Worm (Caenorhabditis elegans): Measurements from ENCODE around the gene C23H3.2.

- no peak for TF ChIP-seq ama-1 (optimal IDR thresholded peaks at IDR 0.05)
- no peak for TF ChIP-seq ceh-36 (tag; optimal IDR thresholded peaks at IDR 0.05)
- no peak for TF ChIP-seq flt-1 (GFP tag; IDR thresholded peaks at IDR 0.05)
- TF ChIP-seq B0310.2 (tag; optimal IDR thresholded peaks at IDR 0.05) = no peak
- TF ChIP-seq ceh-13 (GFP tag; optimal IDR thresholded peaks at IDR 0.05) = no peak
- no peak for TF ChIP-seq hmg-4 (GFP tag; optimal IDR thresholded peaks at IDR 0.05)
- no peak for TF ChIP-seq hnd-1 (tag; optimal IDR thresholded peaks at IDR 0.05)
- no peak for TF ChIP-seq F13C5.2 (tag; optimal IDR thresholded peaks at IDR 0.05)
- TF ChIP-seq pes-1 (GFP tag; IDR thresholded peaks at IDR 0.05) = no peak
- no peak for TF ChIP-seq hmbx-1 (tag; optimal IDR thresholded peaks at IDR 0.05)
- TF ChIP-seq aly-1 (tag; optimal IDR thresholded peaks at IDR 0.05) = no peak
These were observed 32.8 kb upstream of the C23H3.2 start, which contains the start of gene F23F1.4 for ce11 chrII:28283-28682.
